Worm (Caenorhabditis elegans) whole organism, L4 larva: ENCODE data around the gene pqn-29.

Experiments
- F37D6.2 ChIP-seq: sonication (generic microtip); optimal IDR thresholded peaks from 2 replicates; lab custom pipeline; 2016; ENCODE audit warnings: mild to moderate bottlenecking, missing genetic modification characterization, missing compliant biosample characterization
- F49E8.2 ChIP-seq: sonication (generic microtip); optimal IDR thresholded peaks from 2 replicates; lab custom pipeline; 2016; ENCODE audit warnings: missing compliant biosample characterization, mild to moderate bottlenecking, missing genetic modification characterization, borderline replicate concordance
- Y48G9A.11 ChIP-seq: fragments of 200-800 bp; sonication (Bioruptor generic); IDR thresholded peaks from 2 replicates; pipeline ENCODE4 v1.3.6; 2022; ENCODE audit warnings: missing genetic modification reagents, missing genetic modification characterization, missing compliant biosample characterization
- aha-1 ChIP-seq: fragments of 150-350 bp; peaks from one replicate; lab custom pipeline; 2014; ENCODE audit warnings: missing biosample characterization, missing genetic modification characterization
- arid-1 ChIP-seq: fragments of 200-800 bp; sonication (Bioruptor generic); conservative IDR thresholded peaks from 2 replicates; pipeline ENCODE4 v1.3.6; 2022; ENCODE audit warnings: missing genetic modification reagents, missing genetic modification characterization, missing compliant biosample characterization
- ceh-44 ChIP-seq: fragments of 200-800 bp; sonication (Bioruptor generic); IDR thresholded peaks from 2 replicates; pipeline ENCODE4 v1.3.6; 2022; ENCODE audit warnings: missing genetic modification reagents, missing genetic modification characterization, missing compliant biosample characterization
- cey-2 ChIP-seq: sonication (generic microtip); optimal IDR thresholded peaks from 3 replicates; lab custom pipeline; 2017; ENCODE audit warnings: missing genetic modification characterization, mild to moderate bottlenecking, missing compliant biosample characterization, antibody characterized with exemption, borderline replicate concordance; ENCODE audit not compliant: insufficient read depth
- daf-16 ChIP-seq, 3 experiments: sonication (generic microtip); optimal IDR thresholded peaks; 2 replicates each; lab custom pipeline; 2016 to 2017; ENCODE audit warnings: missing genetic modification characterization in 3 of 3, missing genetic modification reagents in 3 of 3, mild to moderate bottlenecking in 2 of 3, missing compliant biosample characterization in 2 of 3, missing biosample characterization in 1 of 3, moderate library complexity in 1 of 3
- daf-8 ChIP-seq: fragments of 200-800 bp; sonication (Bioruptor generic); IDR thresholded peaks from 2 replicates; pipeline ENCODE4 v1.3.6; 2022; ENCODE audit warnings: missing genetic modification characterization, missing compliant biosample characterization
- dmd-6 ChIP-seq: fragments of 200-800 bp; sonication (Bioruptor generic); IDR thresholded peaks from 2 replicates; pipeline ENCODE4 v1.3.6; 2022; ENCODE audit warnings: missing genetic modification reagents, missing genetic modification characterization, missing compliant biosample characterization
- dve-1 ChIP-seq: sonication (generic microtip); optimal IDR thresholded peaks from 2 replicates; lab custom pipeline; 2017; ENCODE audit warnings: antibody characterized with exemption, mild to moderate bottlenecking, missing genetic modification characterization, missing compliant biosample characterization; ENCODE audit not compliant: insufficient read depth
- egl-43 ChIP-seq: fragments of 200-800 bp; sonication (Bioruptor generic); IDR thresholded peaks from 2 replicates; pipeline ENCODE4 v1.3.6; 2022; ENCODE audit warnings: missing genetic modification reagents, missing genetic modification characterization, missing compliant biosample characterization
- hif-1 ChIP-seq, 2 experiments: sonication (generic microtip); optimal IDR thresholded peaks; 2 replicates each; lab custom pipeline; 2016 to 2017; ENCODE audit warnings: missing compliant biosample characterization in 2 of 2, missing genetic modification characterization in 2 of 2, missing genetic modification reagents in 2 of 2, missing genotype in 2 of 2, mild to moderate bottlenecking in 1 of 2
- hlh-11 ChIP-seq: fragments of 200-800 bp; sonication (Bioruptor generic); optimal IDR thresholded peaks from 2 replicates; lab custom pipeline; 2018; ENCODE audit warnings: mild to moderate bottlenecking, missing genetic modification characterization, missing compliant biosample characterization
- hlh-30 ChIP-seq: sonication (generic microtip); optimal IDR thresholded peaks from 2 replicates; lab custom pipeline; 2017; ENCODE audit warnings: antibody characterized with exemption, mild to moderate bottlenecking, missing genetic modification characterization, missing compliant biosample characterization; ENCODE audit not compliant: insufficient read depth
- hmg-1.1 ChIP-seq: fragments of 200-800 bp; sonication (Bioruptor generic); IDR thresholded peaks from 2 replicates; pipeline ENCODE4 v1.3.6; 2022; ENCODE audit warnings: missing genetic modification reagents, missing genetic modification characterization, missing compliant biosample characterization
- jun-1 ChIP-seq: fragments of 150-350 bp; optimal IDR thresholded peaks from 2 replicates; lab custom pipeline; 2014; ENCODE audit warnings: missing biosample characterization, missing genetic modification reagents, missing genetic modification characterization
- lin-1 ChIP-seq: fragments of 200-800 bp; sonication (Bioruptor generic); IDR thresholded peaks from 2 replicates; pipeline ENCODE4 v1.3.6; 2022; ENCODE audit warnings: missing genetic modification reagents, missing genetic modification characterization, missing compliant biosample characterization
- mdl-1 ChIP-seq, 2 experiments: fragments of 150-350 bp in 1 of 2; sonication (generic microtip) in 1 of 2; optimal IDR thresholded peaks; 2 replicates each; lab custom pipeline; 2014 to 2017; ENCODE audit warnings: missing biosample characterization in 2 of 2, missing genetic modification characterization in 2 of 2
- mep-1 ChIP-seq: fragments of 150-350 bp; sonication (generic microtip); optimal IDR thresholded peaks from 3 replicates; lab custom pipeline; 2014; ENCODE audit warnings: missing biosample characterization, missing genetic modification characterization
- mxl-3 ChIP-seq: fragments of 200-800 bp; sonication (Bioruptor generic); optimal IDR thresholded peaks from 2 replicates; lab custom pipeline; 2018; ENCODE audit warnings: mild to moderate bottlenecking, missing genetic modification characterization, missing compliant biosample characterization
- nhr-10 ChIP-seq: fragments of 150-350 bp; optimal IDR thresholded peaks from 2 replicates; lab custom pipeline; 2014; ENCODE audit warnings: missing biosample characterization, missing genetic modification characterization
- nhr-102 ChIP-seq: sonication (generic microtip); optimal IDR thresholded peaks from 2 replicates; lab custom pipeline; 2016; ENCODE audit warnings: mild to moderate bottlenecking, missing genetic modification characterization, moderate library complexity, missing compliant biosample characterization
- nhr-11 ChIP-seq: fragments of 150-350 bp; optimal IDR thresholded peaks from 2 replicates; lab custom pipeline; 2014; ENCODE audit warnings: missing biosample characterization, missing genetic modification characterization
- nhr-25 ChIP-seq: sonication (generic microtip); optimal IDR thresholded peaks from 2 replicates; lab custom pipeline; 2017; ENCODE audit warnings: missing genetic modification characterization, mild to moderate bottlenecking, missing compliant biosample characterization, antibody characterized with exemption, moderate library complexity, borderline replicate concordance; ENCODE audit not compliant: insufficient read depth
- nhr-28 ChIP-seq: fragments of 150-350 bp; optimal IDR thresholded peaks from 2 replicates; lab custom pipeline; 2014; ENCODE audit warnings: missing biosample characterization, missing genetic modification characterization
- nhr-6 ChIP-seq: fragments of 150-350 bp; optimal IDR thresholded peaks from 2 replicates; lab custom pipeline; 2014; ENCODE audit warnings: missing biosample characterization, missing genetic modification characterization
- nhr-77 ChIP-seq: fragments of 150-350 bp; optimal IDR thresholded peaks from 2 replicates; lab custom pipeline; 2014; ENCODE audit warnings: missing biosample characterization, missing genetic modification characterization
- pqm-1 ChIP-seq: sonication (generic microtip); optimal IDR thresholded peaks from 2 replicates; lab custom pipeline; 2017; ENCODE audit warnings: missing biosample characterization, missing genetic modification characterization
- rbr-2 ChIP-seq: sonication (generic microtip); optimal IDR thresholded peaks from 2 replicates; lab custom pipeline; 2016; ENCODE audit warnings: missing genotype, missing genetic modification characterization, missing compliant biosample characterization
- saeg-2 ChIP-seq: fragments of 200-800 bp; sonication (Bioruptor generic); IDR thresholded peaks from 2 replicates; pipeline ENCODE4 v1.3.6; 2022; ENCODE audit warnings: missing genetic modification reagents, missing genetic modification characterization, missing compliant biosample characterization
- set-16 ChIP-seq: fragments of 200-800 bp; sonication (Bioruptor generic); IDR thresholded peaks from 2 replicates; pipeline ENCODE4 v1.3.6; 2022; ENCODE audit warnings: missing genetic modification reagents, missing genetic modification characterization, missing compliant biosample characterization
- tag-97 ChIP-seq: fragments of 200-800 bp; sonication (Bioruptor generic); IDR thresholded peaks from 2 replicates; pipeline ENCODE4 v1.3.6; 2022; ENCODE audit warnings: missing genetic modification characterization, missing compliant biosample characterization
- tra-1 ChIP-seq: fragments of 200-800 bp; sonication (Bioruptor generic); IDR thresholded peaks from 2 replicates; pipeline ENCODE4 v1.3.6; 2022; ENCODE audit warnings: missing genetic modification reagents, missing genetic modification characterization, missing compliant biosample characterization
- unc-130 ChIP-seq: sonication (generic microtip); optimal IDR thresholded peaks from 2 replicates; lab custom pipeline; 2016; ENCODE audit warnings: missing genetic modification reagents, missing genetic modification characterization, missing compliant biosample characterization
- unc-62 ChIP-seq, 3 experiments: fragments of 150-350 bp in 1 of 3; sonication (generic microtip); optimal IDR thresholded peaks in 2 of 3; peaks in 1 of 3; 1 replicate in 1 of 3; 2 replicates in 2 of 3; lab custom pipeline; 2014 to 2017; ENCODE audit warnings: missing biosample characterization in 3 of 3, missing genetic modification characterization in 3 of 3, missing genetic modification reagents in 3 of 3, missing genotype in 1 of 3
- zfp-2 ChIP-seq: sonication (generic microtip); optimal IDR thresholded peaks from 2 replicates; lab custom pipeline; 2016; ENCODE audit warnings: mild to moderate bottlenecking, missing genetic modification characterization, missing compliant biosample characterization
- zfp-3 ChIP-seq: fragments of 200-800 bp; sonication (Bioruptor generic); conservative IDR thresholded peaks from 2 replicates; pipeline ENCODE4 v1.3.6; 2022; ENCODE audit warnings: missing genetic modification reagents, missing genetic modification characterization, missing compliant biosample characterization
- ztf-7 ChIP-seq: fragments of 150-350 bp; optimal IDR thresholded peaks from 2 replicates; lab custom pipeline; 2014; ENCODE audit warnings: missing biosample characterization, missing genetic modification characterization

The pqn-29 gene

DNA sequence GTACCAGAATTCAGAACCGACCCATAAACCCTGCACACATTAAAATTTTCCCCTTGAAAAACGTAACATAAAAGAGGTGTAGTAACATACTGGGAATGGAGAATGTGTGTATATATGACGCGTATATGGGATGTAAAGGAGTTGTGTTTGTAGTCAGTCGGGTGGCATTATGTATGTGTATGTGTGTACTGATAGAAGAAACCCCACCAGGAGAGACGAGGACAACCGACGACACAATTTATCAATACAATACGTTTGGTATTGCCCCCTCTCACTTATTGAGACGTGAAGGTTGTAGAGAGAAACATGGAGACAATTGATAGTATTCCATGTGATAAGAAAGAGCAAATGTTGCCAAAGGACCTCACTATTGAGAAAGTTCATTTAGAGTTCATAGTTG lies 21.9 kb upstream of the pqn-29 start:
- TF ChIP-seq dmd-6 (0 out of 2 replicates have a peak, but pooled peaks have one; percentile 13), tag-97 (GFP tag; lab: Robert Waterston, UW) (no peak), ztf-7 (tag; lab: Kevin White, UChicago) (no peak), nhr-10 (tag; lab: Kevin White, UChicago) (no peak), nhr-28 (tag; lab: Kevin White, UChicago) (peak; percentile 97), pqm-1 (tag; lab: Kevin White, UChicago) (peak; percentile 85), aha-1 (tag; lab: Kevin White, UChicago) (peak; percentile 66), Y48G9A.11 (GFP tag; lab: Robert Waterston, UW) (no peak), mxl-3 (GFP tag; lab: Kevin White, UChicago) (no peak), dve-1 (tag; lab: Kevin White, UChicago) (peak; percentile 21), mdl-1 (tag; optimal IDR thresholded peaks at IDR 0.05; lab: Kevin White, UChicago) (peak in 1 of 2 experiments; percentile 6), daf-16 (GFP tag; optimal IDR thresholded peaks at IDR 0.05; lab: Kevin White, UChicago) (no peak), daf-16 (tag; optimal IDR thresholded peaks at IDR 0.05; lab: Kevin White, UChicago) (peak; percentile 56)

DNA sequence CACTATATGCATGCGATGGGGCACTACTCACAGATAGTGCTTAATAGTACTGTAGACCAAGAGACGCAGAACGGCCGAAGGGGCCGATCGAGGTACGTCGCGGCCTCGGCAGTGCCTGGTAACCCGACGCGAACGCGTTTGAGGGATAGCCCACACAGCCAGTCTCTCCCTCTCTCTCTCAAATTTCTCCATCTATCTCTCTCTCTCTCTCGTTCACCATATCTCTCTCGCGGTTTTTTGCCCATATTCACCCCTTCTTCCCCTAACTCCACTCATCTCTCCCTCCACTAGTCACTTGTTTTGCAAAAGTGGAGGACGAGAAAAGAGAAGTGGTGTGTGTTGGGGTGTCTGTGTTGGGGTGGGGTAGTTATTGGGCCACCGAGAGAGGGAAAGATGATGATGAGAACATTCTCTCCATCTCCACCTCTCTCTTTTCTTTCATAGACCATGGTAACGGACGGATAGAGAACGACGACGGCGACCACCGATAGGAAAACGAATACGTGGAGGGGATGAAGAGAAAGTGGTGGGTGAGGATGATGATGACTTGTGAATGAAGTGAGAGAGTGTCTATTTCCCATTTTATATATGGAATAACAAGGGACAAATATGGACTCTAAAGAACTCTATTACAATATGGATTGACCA lies 20.7 kb upstream of the pqn-29 start:
- TF ChIP-seq nhr-28 (tag; lab: Kevin White, UChicago) (peak; percentile 39), hlh-30 (tag; lab: Kevin White, UChicago) (peak; percentile 46), zfp-2 (tag; lab: Kevin White, UChicago) (no peak), hif-1 (tag; optimal IDR thresholded peaks at IDR 0.05; lab: Kevin White, UChicago) (no peak), set-16 (GFP tag; lab: Robert Waterston, UW) (peak; percentile 63), hmg-1.1 (GFP tag; lab: Robert Waterston, UW) (peak; percentile 62; the same call in 1 of the 2 replicates), arid-1 (no peak), mep-1 (tag; lab: Kevin White, UChicago) (peak; percentile 59), nhr-25 (tag; lab: Kevin White, UChicago) (peak; percentile 66), unc-62 (GFP tag; optimal IDR thresholded peaks at IDR 0.05 in 1 of 2; lab: Kevin White, UChicago) (peak in 1 of 2 experiments; percentile 82), unc-62 (tag; optimal IDR thresholded peaks at IDR 0.05; lab: Kevin White, UChicago) (no peak), nhr-102 (tag; lab: Kevin White, UChicago) (no peak), rbr-2 (tag; lab: Kevin White, UChicago) (peak; percentile 70), mxl-3 (GFP tag; lab: Kevin White, UChicago) (peak; percentile 22), hlh-11 (tag; lab: Kevin White, UChicago) (peak; percentile 59), jun-1 (no peak), mdl-1 (tag; optimal IDR thresholded peaks at IDR 0.05; lab: Kevin White, UChicago) (peak; percentile 26 to 78), nhr-11 (tag; lab: Kevin White, UChicago) (peak; percentile 19)

DNA sequence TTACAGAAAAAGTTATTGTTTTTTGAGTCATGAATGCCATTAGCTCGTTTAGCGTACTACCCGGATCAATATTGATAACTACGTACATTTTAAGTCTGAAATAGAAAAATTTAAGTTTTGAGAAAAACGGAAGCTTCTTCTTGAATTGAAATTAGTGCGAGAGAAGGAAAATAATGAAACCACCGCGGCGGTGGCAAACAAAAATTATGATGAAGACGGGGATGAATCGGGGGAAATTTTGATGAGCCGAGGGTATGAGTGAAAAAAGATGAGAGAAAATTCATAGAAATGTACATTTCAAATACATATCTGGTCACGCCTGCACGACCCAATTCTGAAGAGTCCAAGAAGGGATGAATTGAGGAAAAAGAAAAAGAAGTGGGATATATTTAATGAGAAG lies 19.1 kb upstream of the pqn-29 start, which contains the start of gene T23F11.4:
T23F11.4 (minus strand) TSS at position 101 of the 400 bp plus-strand sequence.
- no peak for TF ChIP-seq F49E8.2 (tag; lab: Kevin White, UChicago)
- peak; percentile 16 for TF ChIP-seq aha-1 (tag; lab: Kevin White, UChicago)
- no peak for TF ChIP-seq saeg-2 (GFP tag; lab: Robert Waterston, UW)

ce11 chrIII:4659426-4659825 lies 13.3 kb upstream of the pqn-29 start:
- TF ChIP-seq pqm-1 (tag; lab: Kevin White, UChicago) = no peak
- TF ChIP-seq nhr-6 (tag; lab: Kevin White, UChicago) = no peak
- peak; percentile 98 for TF ChIP-seq aha-1 (tag; lab: Kevin White, UChicago)
- TF ChIP-seq zfp-3 (GFP tag; lab: Robert Waterston, UW) = no peak
- TF ChIP-seq tra-1 (GFP tag; lab: Robert Waterston, UW) = no peak
- no peak for TF ChIP-seq nhr-25 (tag; lab: Kevin White, UChicago)
- TF ChIP-seq cey-2 (tag; lab: Kevin White, UChicago) = no peak
- no peak for TF ChIP-seq unc-130 (GFP tag; lab: Kevin White, UChicago)
- no peak for TF ChIP-seq nhr-77 (tag; lab: Kevin White, UChicago)
- no peak for TF ChIP-seq F37D6.2 (tag; lab: Kevin White, UChicago)
- no peak for TF ChIP-seq ceh-44 (GFP tag; lab: Robert Waterston, UW)
- TF ChIP-seq mxl-3 (GFP tag; lab: Kevin White, UChicago) = no peak
- no peak for TF ChIP-seq dve-1 (tag; lab: Kevin White, UChicago)
- peak in 1 of 2 experiments; percentile 65 for TF ChIP-seq unc-62 (GFP tag; optimal IDR thresholded peaks at IDR 0.05 in 1 of 2; lab: Kevin White, UChicago)
- no peak for TF ChIP-seq unc-62 (tag; optimal IDR thresholded peaks at IDR 0.05; lab: Kevin White, UChicago)
- no peak for TF ChIP-seq daf-8
- TF ChIP-seq lin-1 (GFP tag; lab: Robert Waterston, UW) = no peak
- no peak for TF ChIP-seq egl-43 (GFP tag; lab: Robert Waterston, UW)
